Fruit fly (Drosophila melanogaster) whole organism, embryonic: Measurements from ENCODE around the gene CG42726.
A peak's percentile ranks its signal among the peaks of the same experiment; 100 is the strongest.

Experiments used
- Bgb ChIP-seq: fragments of 200-800 bp; sonication (Bioruptor generic); IDR thresholded peaks from 2 replicates; pipeline ENCODE4 v1.3.6; 2022; ENCODE audit warnings: missing biosample characterization, missing genetic modification characterization; ENCODE audit not compliant: partially characterized antibody
- Bteb2 ChIP-seq: fragments of 200-800 bp; sonication (Bioruptor generic); optimal IDR thresholded peaks from 2 replicates; lab custom pipeline; 2016; ENCODE audit warnings: missing biosample characterization, missing genetic modification characterization
- CG10321 ChIP-seq: fragments of 200-800 bp; sonication (Bioruptor generic); IDR thresholded peaks from 2 replicates; pipeline ENCODE4 v1.3.6; 2022; ENCODE audit warnings: missing biosample characterization, missing genetic modification characterization
- CG10366 ChIP-seq: fragments of 200-800 bp; sonication (Bioruptor generic); IDR thresholded peaks from 2 replicates; pipeline ENCODE4 v1.3.6; 2022; ENCODE audit warnings: missing biosample characterization, missing genetic modification characterization
- CG11398 ChIP-seq: fragments of 200-800 bp; sonication (Bioruptor generic); optimal IDR thresholded peaks from 2 replicates; lab custom pipeline; 2016; ENCODE audit warnings: missing biosample characterization, missing genetic modification characterization
- CG12155 ChIP-seq: fragments of 200-800 bp; sonication (Bioruptor generic); optimal IDR thresholded peaks from 3 replicates; lab custom pipeline; 2016; ENCODE audit warnings: missing biosample characterization, missing genetic modification characterization
- CG1233 ChIP-seq: fragments of 200-800 bp; sonication (Bioruptor generic); optimal IDR thresholded peaks from 4 replicates; lab custom pipeline; 2018; ENCODE audit warnings: missing biosample characterization, mild to moderate bottlenecking, missing genetic modification characterization
- CG14441 ChIP-seq: fragments of 200-800 bp; sonication (Bioruptor generic); IDR thresholded peaks from 2 replicates; pipeline ENCODE4 v1.3.6; 2022; ENCODE audit warnings: missing biosample characterization, missing genetic modification characterization
- CG14710 ChIP-seq: fragments of 200-800 bp; sonication (Bioruptor generic); optimal IDR thresholded peaks from 3 replicates; lab custom pipeline; 2019; ENCODE audit warnings: missing biosample characterization, mild to moderate bottlenecking, missing genetic modification characterization, moderate library complexity
- CG15073 ChIP-seq: fragments of 200-800 bp; sonication (Bioruptor generic); optimal IDR thresholded peaks from 2 replicates; lab custom pipeline; 2016; ENCODE audit warnings: missing biosample characterization, missing genetic modification characterization
- CG2120 ChIP-seq: fragments of 200-800 bp; sonication (Bioruptor generic); optimal IDR thresholded peaks from 3 replicates; lab custom pipeline; 2016; ENCODE audit warnings: missing biosample characterization, missing genetic modification characterization
- CG3065 ChIP-seq: fragments of 200-800 bp; sonication (Bioruptor generic); optimal IDR thresholded peaks from 2 replicates; lab custom pipeline; 2016; ENCODE audit warnings: missing biosample characterization, missing genetic modification characterization
- CG3407 ChIP-seq: fragments of 200-800 bp; sonication (Bioruptor generic); optimal IDR thresholded peaks from 2 replicates; lab custom pipeline; 2018; ENCODE audit warnings: missing biosample characterization, mild to moderate bottlenecking, missing genetic modification characterization
- CG34376 ChIP-seq: fragments of 200-800 bp; sonication (Bioruptor generic); optimal IDR thresholded peaks from 2 replicates; lab custom pipeline; 2018; ENCODE audit warnings: missing biosample characterization, mild to moderate bottlenecking, missing genetic modification characterization
- CG4282 ChIP-seq: fragments of 200-800 bp; sonication (Bioruptor generic); optimal IDR thresholded peaks from 2 replicates; lab custom pipeline; 2016; ENCODE audit warnings: missing biosample characterization, missing genetic modification characterization
- CG7745 ChIP-seq: fragments of 200-800 bp; sonication (Bioruptor generic); optimal IDR thresholded peaks from 2 replicates; lab custom pipeline; 2018; ENCODE audit warnings: missing biosample characterization, mild to moderate bottlenecking, missing genetic modification characterization, moderate library complexity
- CG7987 ChIP-seq: fragments of 200-800 bp; sonication (Bioruptor generic); optimal IDR thresholded peaks from 2 replicates; lab custom pipeline; 2018; ENCODE audit warnings: missing biosample characterization, mild to moderate bottlenecking, missing genetic modification characterization, moderate library complexity
- CG8359 ChIP-seq: fragments of 200-800 bp; sonication (Bioruptor generic); optimal IDR thresholded peaks from 2 replicates; lab custom pipeline; 2017; ENCODE audit warnings: missing biosample characterization, mild to moderate bottlenecking, missing genetic modification characterization, borderline replicate concordance
- CG8924 ChIP-seq: fragments of 200-800 bp; optimal IDR thresholded peaks from 3 replicates; lab custom pipeline; 2019; ENCODE audit warnings: missing biosample characterization, mild to moderate bottlenecking, missing genetic modification characterization, moderate library complexity
- CG9609 ChIP-seq: fragments of 200-800 bp; sonication (Bioruptor generic); optimal IDR thresholded peaks from 3 replicates; lab custom pipeline; 2016; ENCODE audit warnings: missing biosample characterization, missing genetic modification characterization
- E2f2 ChIP-seq: fragments of 200-800 bp; sonication (Bioruptor generic); IDR thresholded peaks from 2 replicates; pipeline ENCODE4 v1.3.6; 2022; ENCODE audit warnings: missing biosample characterization, missing genetic modification characterization
- ERR ChIP-seq: fragments of 200-800 bp; sonication (Bioruptor generic); optimal IDR thresholded peaks from 2 replicates; lab custom pipeline; 2016; ENCODE audit warnings: missing biosample characterization, missing genetic modification characterization
- Ets65A ChIP-seq: fragments of 200-800 bp; sonication (Bioruptor generic); peaks from one replicate; lab custom pipeline; 2016; ENCODE audit warnings: missing biosample characterization, missing genetic modification characterization
- Fer1 ChIP-seq: fragments of 200-800 bp; sonication (Bioruptor generic); optimal IDR thresholded peaks from 2 replicates; lab custom pipeline; 2017; ENCODE audit warnings: missing biosample characterization, mild to moderate bottlenecking, missing genetic modification characterization
- HmgZ ChIP-seq: fragments of 200-800 bp; sonication (Bioruptor generic); optimal IDR thresholded peaks from 2 replicates; lab custom pipeline; 2018; ENCODE audit warnings: missing biosample characterization, mild to moderate bottlenecking, missing genetic modification characterization
- Lim3 ChIP-seq: fragments of 200-800 bp; sonication (Bioruptor generic); IDR thresholded peaks from 2 replicates; pipeline ENCODE4 v1.3.6; 2022; ENCODE audit warnings: missing biosample characterization, missing genetic modification characterization
- Meics ChIP-seq: fragments of 200-800 bp; sonication (Bioruptor generic); optimal IDR thresholded peaks from 2 replicates; lab custom pipeline; 2017; ENCODE audit warnings: missing biosample characterization, mild to moderate bottlenecking, missing genetic modification characterization
- Sox100B ChIP-seq: fragments of 200-800 bp; sonication (Bioruptor generic); optimal IDR thresholded peaks from 3 replicates; lab custom pipeline; 2018; ENCODE audit warnings: missing biosample characterization, mild to moderate bottlenecking, missing genetic modification characterization
- Tbp ChIP-seq: fragments of >200 bp; optimal IDR thresholded peaks from 2 replicates; lab custom pipeline; 2018; ENCODE audit warnings: missing biosample characterization, missing genetic modification characterization
- Trl ChIP-seq, 3 experiments: fragments of >200 bp in 2 of 3; fragments of 200-800 bp in 1 of 3; sonication (Bioruptor generic) in 1 of 3; optimal IDR thresholded peaks; 2 replicates in 1 of 3; 3 replicates in 2 of 3; lab custom pipeline; 2016 to 2017; ENCODE audit warnings: missing biosample characterization in 1 of 3, missing genetic modification characterization in 1 of 3
- amos ChIP-seq: fragments of 200-800 bp; sonication (Bioruptor generic); IDR thresholded peaks from 2 replicates; pipeline ENCODE4 v1.3.6; 2022; ENCODE audit warnings: missing biosample characterization, missing genetic modification characterization; ENCODE audit not compliant: partially characterized antibody
- ara ChIP-seq: fragments of 200-800 bp; sonication (Bioruptor generic); IDR thresholded peaks from 2 replicates; pipeline ENCODE4 v1.3.6; 2022; ENCODE audit warnings: missing biosample characterization, missing genetic modification characterization
- btn ChIP-seq: fragments of 200-800 bp; sonication (Bioruptor generic); optimal IDR thresholded peaks from 2 replicates; lab custom pipeline; 2016; ENCODE audit warnings: missing biosample characterization, missing genetic modification characterization
- dan ChIP-seq: fragments of 200-800 bp; sonication (Bioruptor generic); IDR thresholded peaks from 2 replicates; pipeline ENCODE4 v1.3.6; 2022; ENCODE audit warnings: missing biosample characterization, missing genetic modification characterization
- dati ChIP-seq: fragments of 200-800 bp; sonication (Bioruptor generic); IDR thresholded peaks from 2 replicates; pipeline ENCODE4 v1.3.6; 2022; ENCODE audit warnings: missing biosample characterization, missing genetic modification characterization
- dm ChIP-seq: fragments of 200-800 bp; sonication (Bioruptor generic); optimal IDR thresholded peaks from 3 replicates; lab custom pipeline; 2016; ENCODE audit warnings: missing biosample characterization, missing genetic modification characterization
- en ChIP-seq: fragments of 200-800 bp; sonication (Bioruptor generic); optimal IDR thresholded peaks from 2 replicates; lab custom pipeline; 2016; ENCODE audit warnings: missing biosample characterization, missing genetic modification characterization
- exex ChIP-seq: fragments of 200-800 bp; sonication (Bioruptor generic); optimal IDR thresholded peaks from 4 replicates; lab custom pipeline; 2018; ENCODE audit warnings: missing biosample characterization, mild to moderate bottlenecking, missing genetic modification characterization, moderate library complexity
- eyg ChIP-seq: fragments of 200-800 bp; sonication (Bioruptor generic); optimal IDR thresholded peaks from 3 replicates; lab custom pipeline; 2016; ENCODE audit warnings: missing biosample characterization, missing genetic modification characterization
- fd102C ChIP-seq: fragments of 200-800 bp; sonication (Bioruptor generic); optimal IDR thresholded peaks from 2 replicates; lab custom pipeline; 2018; ENCODE audit warnings: missing biosample characterization, mild to moderate bottlenecking, missing genetic modification characterization, moderate library complexity
- gce ChIP-seq: fragments of 200-800 bp; sonication (Bioruptor generic); IDR thresholded peaks from 3 replicates; pipeline ENCODE4 v1.3.6; 2022; ENCODE audit warnings: missing biosample characterization, missing genetic modification characterization
- grau ChIP-seq: fragments of 200-800 bp; optimal IDR thresholded peaks from 3 replicates; lab custom pipeline; 2019; ENCODE audit warnings: missing biosample characterization, mild to moderate bottlenecking, missing genetic modification characterization, moderate library complexity
- hth ChIP-seq: fragments of >200 bp; optimal IDR thresholded peaks from 2 replicates; lab custom pipeline; 2017; ENCODE audit warnings: inconsistent platforms
- lov ChIP-seq, 2 experiments: fragments of 200-800 bp in 1 of 2; fragments of >200 bp in 1 of 2; sonication (Bioruptor generic) in 1 of 2; IDR thresholded peaks in 1 of 2; optimal IDR thresholded peaks in 1 of 2; 2 replicates in 1 of 2; 3 replicates in 1 of 2; pipeline versions ENCODE4 v1.3.6 to Lab custom; 2017 to 2022; ENCODE audit warnings: missing biosample characterization in 1 of 2, missing genetic modification characterization in 1 of 2
- nau ChIP-seq: fragments of 200-800 bp; sonication (Bioruptor generic); optimal IDR thresholded peaks from 3 replicates; lab custom pipeline; 2017; ENCODE audit warnings: missing biosample characterization, mild to moderate bottlenecking, missing genetic modification characterization, missing genetic modification reagents
- pnt ChIP-seq: fragments of 200-800 bp; sonication (Bioruptor generic); optimal IDR thresholded peaks from 3 replicates; lab custom pipeline; 2016; ENCODE audit warnings: missing biosample characterization, missing genetic modification characterization
- repo ChIP-seq: fragments of 200-800 bp; sonication (Bioruptor generic); optimal IDR thresholded peaks from 2 replicates; lab custom pipeline; 2016; ENCODE audit warnings: missing biosample characterization, missing genetic modification characterization
- sob ChIP-seq: fragments of 200-800 bp; sonication (Bioruptor generic); IDR thresholded peaks from 2 replicates; pipeline ENCODE4 v1.3.6; 2022; ENCODE audit warnings: missing biosample characterization, missing genetic modification characterization
- sug ChIP-seq: fragments of 200-800 bp; optimal IDR thresholded peaks from 2 replicates; lab custom pipeline; 2019; ENCODE audit warnings: missing biosample characterization, mild to moderate bottlenecking, missing genetic modification characterization, moderate library complexity
- tna ChIP-seq: fragments of 200-800 bp; sonication (Bioruptor generic); IDR thresholded peaks from 2 replicates; pipeline ENCODE4 v1.3.6; 2022; ENCODE audit warnings: missing biosample characterization, missing genetic modification characterization; ENCODE audit not compliant: partially characterized antibody

Gene CG42726

dm6 chr3R:15332994-15333393, 14.9 kb upstream of the CG42726 start, which contains the start of the genes Fkbp39 and Cyfip (continued):
- TF ChIP-seq CG8359 (GFP tag; lab: Kevin White, UChicago) (no peak), CG7745 (tag; lab: Kevin White, UChicago) (no peak), ara (GFP tag; lab: Robert Waterston, UW) (no peak), CG14441 (GFP tag; lab: Robert Waterston, UW) (no peak), CG10366 (GFP tag; lab: Robert Waterston, UW) (peak; percentile 34), CG15073 (GFP tag; lab: Kevin White, UChicago) (no peak), tna (GFP tag; lab: Robert Waterston, UW) (0 out of 2 replicates have a peak, but pooled peaks have one; percentile 34), nau (GFP tag; lab: Kevin White, UChicago) (no peak), en (GFP tag; lab: Kevin White, UChicago) (no peak), dan (GFP tag; lab: Robert Waterston, UW) (no peak), lov (optimal IDR thresholded peaks at IDR 0.05; lab: Kevin White, UChicago) (no peak), lov (GFP tag; IDR thresholded peaks at IDR 0.05; lab: Robert Waterston, UW) (no peak), gce (GFP tag; lab: Robert Waterston, UW) (no peak), repo (peak; percentile 32), CG8924 (tag; lab: Kevin White, UChicago) (peak; percentile 40), CG34376 (GFP tag; lab: Kevin White, UChicago) (peak; percentile 15), dati (no peak), CG1233 (GFP tag; lab: Kevin White, UChicago) (no peak), Lim3 (no peak), HmgZ (tag; lab: Kevin White, UChicago) (peak; percentile 91), eyg (GFP tag; lab: Kevin White, UChicago) (no peak), dm (GFP tag; lab: Kevin White, UChicago) (peak; percentile 97), CG12155 (peak; percentile 55), Fer1 (GFP tag; lab: Kevin White, UChicago) (peak; percentile 69), pnt (no peak), CG10321 (no peak)

DNA sequence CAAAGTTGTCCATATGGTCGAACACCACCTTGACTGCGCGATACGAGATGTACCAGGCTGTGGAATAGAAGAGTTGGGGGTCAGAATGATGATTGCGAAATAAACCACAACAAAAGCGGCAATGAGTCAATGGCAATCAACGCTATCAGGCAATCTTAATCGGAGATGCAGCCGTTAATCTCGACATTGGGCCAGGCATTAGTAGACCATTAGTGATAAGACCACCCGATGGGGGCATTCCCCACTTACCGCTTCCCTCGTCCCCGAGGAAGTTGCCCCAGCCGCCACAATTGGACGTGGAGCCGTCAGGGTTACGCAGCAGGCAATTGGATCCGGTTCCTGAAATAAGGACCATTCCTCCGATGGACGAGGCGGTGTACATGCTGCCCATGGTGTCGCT, 8.7 kb upstream of the CG42726 start:
- TF ChIP-seq sug (tag; lab: Kevin White, UChicago) (peak; percentile 84), Bteb2 (GFP tag; lab: Kevin White, UChicago) (no peak), CG3407 (no peak), Bgb (no peak), CG7987 (GFP tag; lab: Kevin White, UChicago) (no peak), sob (GFP tag; lab: Robert Waterston, UW) (no peak), Trl (optimal IDR thresholded peaks at IDR 0.05; lab: Kevin White, UChicago) (no peak), Trl (GFP tag; optimal IDR thresholded peaks at IDR 0.05; lab: Kevin White, UChicago) (no peak), CG9609 (GFP tag; lab: Kevin White, UChicago) (no peak), exex (tag; lab: Kevin White, UChicago) (peak; percentile 82), CG3065 (GFP tag; lab: Kevin White, UChicago) (no peak), fd102C (no peak), CG14710 (tag; lab: Kevin White, UChicago) (no peak)

dm6 chr3R:15340052-15340732, 7.7 kb upstream of the CG42726 start, which contains the start of gene SerRS-m:
Gene SerRS-m, plus strand, starts transcription at chr3R:15340667.
- TF ChIP-seq Meics (GFP tag; lab: Kevin White, UChicago): no peak
- TF ChIP-seq btn (GFP tag; lab: Kevin White, UChicago): no peak
- TF ChIP-seq Ets65A (GFP tag; lab: Kevin White, UChicago): peak; percentile 34
- no peak for TF ChIP-seq amos (GFP tag; lab: Robert Waterston, UW)
- no peak for TF ChIP-seq CG11398 (GFP tag; lab: Kevin White, UChicago)
- peak; percentile 13 for TF ChIP-seq grau (tag; lab: Kevin White, UChicago)
- no peak for TF ChIP-seq ERR (GFP tag; lab: Kevin White, UChicago)
- TF ChIP-seq Tbp (GFP tag; lab: Kevin White, UChicago): no peak
- TF ChIP-seq hth (lab: Kevin White, UChicago): no peak
- TF ChIP-seq CG4282: no peak
- peak; percentile 35 for TF ChIP-seq E2f2 (GFP tag; lab: Robert Waterston, UW)
- TF ChIP-seq Sox100B (GFP tag; lab: Kevin White, UChicago): no peak
- no peak for TF ChIP-seq CG2120 (GFP tag; lab: Kevin White, UChicago)
